Fruit fly (Drosophila melanogaster) whole organism, embryonic: ENCODE measurements around the gene CG1273.

Source experiments
- Ada2b ChIP-seq: fragments of 200-800 bp; sonication (Bioruptor generic); IDR thresholded peaks from 2 replicates; pipeline ENCODE4 v1.3.6; 2022; ENCODE audit warnings: missing biosample characterization, missing genetic modification characterization
- Adf1 ChIP-seq: fragments of 200-800 bp; sonication (Bioruptor generic); IDR thresholded peaks from 2 replicates; pipeline ENCODE4 v1.3.6; 2022; ENCODE audit warnings: missing biosample characterization, missing genetic modification characterization
- CG10654 ChIP-seq: fragments of 200-800 bp; sonication (Bioruptor generic); optimal IDR thresholded peaks from 2 replicates; lab custom pipeline; 2016; ENCODE audit warnings: missing biosample characterization, missing genetic modification characterization
- CG11247 ChIP-seq: fragments of 200-800 bp; sonication (Bioruptor generic); IDR thresholded peaks from 2 replicates; pipeline ENCODE4 v1.3.6; 2022; ENCODE audit warnings: missing biosample characterization, missing genetic modification characterization
- CG12219 ChIP-seq: fragments of 200-800 bp; sonication (Bioruptor generic); optimal IDR thresholded peaks from 3 replicates; lab custom pipeline; 2018; ENCODE audit warnings: missing biosample characterization, mild to moderate bottlenecking, missing genetic modification characterization
- CG14014 ChIP-seq: fragments of 200-800 bp; sonication (Bioruptor generic); IDR thresholded peaks from 2 replicates; pipeline ENCODE4 v1.3.6; 2022; ENCODE audit warnings: missing biosample characterization, missing genetic modification characterization
- CG14667 ChIP-seq: fragments of 200-800 bp; sonication (Bioruptor generic); IDR thresholded peaks from 2 replicates; pipeline ENCODE4 v1.3.6; 2022; ENCODE audit warnings: missing biosample characterization, missing genetic modification characterization
- CG15073 ChIP-seq: fragments of 200-800 bp; sonication (Bioruptor generic); optimal IDR thresholded peaks from 2 replicates; lab custom pipeline; 2016; ENCODE audit warnings: missing biosample characterization, missing genetic modification characterization
- CG16815 ChIP-seq: fragments of 200-800 bp; sonication (Bioruptor generic); optimal IDR thresholded peaks from 3 replicates; lab custom pipeline; 2017; ENCODE audit warnings: missing biosample characterization, mild to moderate bottlenecking, missing genetic modification characterization
- CG17186 ChIP-seq: fragments of 200-800 bp; sonication (Bioruptor generic); optimal IDR thresholded peaks from 3 replicates; lab custom pipeline; 2017; ENCODE audit warnings: missing biosample characterization, missing genetic modification reagents, missing genetic modification characterization
- CG17385 ChIP-seq: fragments of 200-800 bp; sonication (Bioruptor generic); optimal IDR thresholded peaks from 3 replicates; lab custom pipeline; 2018; ENCODE audit warnings: missing biosample characterization, mild to moderate bottlenecking, missing genetic modification characterization
- CG17912 ChIP-seq: fragments of 200-800 bp; sonication (Bioruptor generic); optimal IDR thresholded peaks from 2 replicates; lab custom pipeline; 2018; ENCODE audit warnings: missing biosample characterization, mild to moderate bottlenecking, missing genetic modification characterization
- CG18262 ChIP-seq: fragments of 200-800 bp; optimal IDR thresholded peaks from 3 replicates; lab custom pipeline; 2019; ENCODE audit warnings: missing biosample characterization, mild to moderate bottlenecking, missing genetic modification characterization, moderate library complexity
- CG1832 ChIP-seq: fragments of 200-800 bp; sonication (Bioruptor generic); optimal IDR thresholded peaks from 2 replicates; lab custom pipeline; 2017; ENCODE audit warnings: missing biosample characterization, mild to moderate bottlenecking, missing genetic modification characterization, inconsistent platforms
- CG2116 ChIP-seq: fragments of 200-800 bp; sonication (Bioruptor generic); optimal IDR thresholded peaks from 3 replicates; lab custom pipeline; 2018; ENCODE audit warnings: missing biosample characterization, mild to moderate bottlenecking, missing genetic modification characterization
- CG2678 ChIP-seq: fragments of 200-800 bp; sonication (Bioruptor generic); optimal IDR thresholded peaks from 3 replicates; lab custom pipeline; 2019; ENCODE audit warnings: missing biosample characterization, mild to moderate bottlenecking, missing genetic modification characterization, moderate library complexity
- CG2875 ChIP-seq: fragments of 200-800 bp; sonication (Bioruptor generic); optimal IDR thresholded peaks from 2 replicates; lab custom pipeline; 2017; ENCODE audit warnings: missing biosample characterization, mild to moderate bottlenecking, missing genetic modification characterization, missing genetic modification reagents
- CG30431 ChIP-seq: fragments of 200-800 bp; sonication (Bioruptor generic); optimal IDR thresholded peaks from 2 replicates; lab custom pipeline; 2017; ENCODE audit warnings: missing biosample characterization, missing genetic modification characterization
- CG31365 ChIP-seq: fragments of 200-800 bp; sonication (Bioruptor generic); optimal IDR thresholded peaks from 2 replicates; lab custom pipeline; 2018; ENCODE audit warnings: missing biosample characterization, mild to moderate bottlenecking, missing genetic modification characterization
- CG4328 ChIP-seq: fragments of 200-800 bp; sonication (Bioruptor generic); optimal IDR thresholded peaks from 3 replicates; lab custom pipeline; 2017; ENCODE audit warnings: missing biosample characterization, missing genetic modification reagents, missing genetic modification characterization
- CG4617 ChIP-seq: fragments of 200-800 bp; sonication (Bioruptor generic); optimal IDR thresholded peaks from 3 replicates; lab custom pipeline; 2016; ENCODE audit warnings: missing biosample characterization, missing genetic modification characterization, borderline replicate concordance
- CG6683 ChIP-seq: fragments of 200-800 bp; sonication (Bioruptor generic); optimal IDR thresholded peaks from 2 replicates; lab custom pipeline; 2017; ENCODE audit warnings: missing biosample characterization, mild to moderate bottlenecking, missing genetic modification characterization, missing genetic modification reagents
- CG6813 ChIP-seq: fragments of 200-800 bp; sonication (Bioruptor generic); optimal IDR thresholded peaks from 2 replicates; lab custom pipeline; 2017; ENCODE audit warnings: missing biosample characterization, missing genetic modification characterization, mild to moderate bottlenecking, moderate library complexity, missing genetic modification reagents
- CG7786 ChIP-seq: fragments of 200-800 bp; sonication (Bioruptor generic); optimal IDR thresholded peaks from 2 replicates; lab custom pipeline; 2016; ENCODE audit warnings: missing biosample characterization, missing genetic modification characterization
- CG7963 ChIP-seq: fragments of 200-800 bp; sonication (Bioruptor generic); IDR thresholded peaks from 3 replicates; pipeline ENCODE4 v1.3.6; 2022; ENCODE audit warnings: missing biosample characterization, missing genetic modification characterization; ENCODE audit not compliant: partially characterized antibody
- CG9609 ChIP-seq: fragments of 200-800 bp; sonication (Bioruptor generic); optimal IDR thresholded peaks from 3 replicates; lab custom pipeline; 2016; ENCODE audit warnings: missing biosample characterization, missing genetic modification characterization
- CG9817 ChIP-seq: fragments of 200-800 bp; sonication (Bioruptor generic); optimal IDR thresholded peaks from 2 replicates; lab custom pipeline; 2018; ENCODE audit warnings: missing biosample characterization, mild to moderate bottlenecking, missing genetic modification characterization, moderate library complexity
- Camta ChIP-seq: fragments of 200-800 bp; sonication (Bioruptor generic); optimal IDR thresholded peaks from 2 replicates; lab custom pipeline; 2016; ENCODE audit warnings: missing biosample characterization, missing genetic modification characterization
- Chrac-16 ChIP-seq: fragments of 200-800 bp; sonication (Bioruptor generic); optimal IDR thresholded peaks from 3 replicates; lab custom pipeline; 2016; ENCODE audit warnings: missing biosample characterization, missing genetic modification characterization
- Doc3 ChIP-seq: fragments of 200-800 bp; sonication (Bioruptor generic); IDR thresholded peaks from 3 replicates; pipeline ENCODE4 v1.3.6; 2022; ENCODE audit warnings: missing biosample characterization, missing genetic modification characterization; ENCODE audit not compliant: partially characterized antibody
- Dref ChIP-seq: fragments of 200-800 bp; sonication (Bioruptor generic); IDR thresholded peaks from 2 replicates; pipeline ENCODE4 v1.3.6; 2022; ENCODE audit warnings: missing biosample characterization, missing genetic modification characterization
- E2f1 ChIP-seq: fragments of 200-800 bp; sonication (Bioruptor generic); IDR thresholded peaks from 2 replicates; pipeline ENCODE4 v1.3.6; 2022; ENCODE audit warnings: missing biosample characterization, missing genetic modification characterization
- Ets65A ChIP-seq: fragments of 200-800 bp; sonication (Bioruptor generic); peaks from one replicate; lab custom pipeline; 2016; ENCODE audit warnings: missing biosample characterization, missing genetic modification characterization
- H15 ChIP-seq: fragments of 200-800 bp; sonication (Bioruptor generic); IDR thresholded peaks from 3 replicates; pipeline ENCODE4 v1.3.6; 2022; ENCODE audit warnings: missing biosample characterization, missing genetic modification characterization
- HmgD ChIP-seq: fragments of 200-800 bp; sonication (Bioruptor generic); optimal IDR thresholded peaks from 3 replicates; lab custom pipeline; 2016; ENCODE audit warnings: missing biosample characterization, missing genetic modification characterization
- Hr39 ChIP-seq: fragments of >200 bp; optimal IDR thresholded peaks from 2 replicates; lab custom pipeline; 2017
- Mes4 ChIP-seq: fragments of 200-800 bp; sonication (Bioruptor generic); optimal IDR thresholded peaks from 2 replicates; lab custom pipeline; 2016; ENCODE audit warnings: missing biosample characterization, missing genetic modification characterization
- NC2α ChIP-seq: fragments of 200-800 bp; sonication (Bioruptor generic); optimal IDR thresholded peaks from 2 replicates; lab custom pipeline; 2016; ENCODE audit warnings: missing biosample characterization, missing genetic modification characterization
- NC2β ChIP-seq: fragments of 200-800 bp; sonication (Bioruptor generic); optimal IDR thresholded peaks from 2 replicates; lab custom pipeline; 2016; ENCODE audit warnings: missing biosample characterization, missing genetic modification characterization
- Poxn ChIP-seq: fragments of 200-800 bp; sonication (Bioruptor generic); IDR thresholded peaks from 2 replicates; pipeline ENCODE4 v1.3.6; 2022; ENCODE audit warnings: missing biosample characterization, missing genetic modification characterization
- Spps ChIP-seq: fragments of 200-800 bp; sonication (Bioruptor generic); optimal IDR thresholded peaks from 2 replicates; lab custom pipeline; 2018; ENCODE audit warnings: missing biosample characterization, mild to moderate bottlenecking, missing genetic modification characterization
- Sry-β ChIP-seq: fragments of 200-800 bp; sonication (Bioruptor generic); optimal IDR thresholded peaks from 2 replicates; lab custom pipeline; 2018; ENCODE audit warnings: missing biosample characterization, mild to moderate bottlenecking, missing genetic modification characterization, moderate library complexity
- Sry-δ ChIP-seq: fragments of 200-800 bp; sonication (Bioruptor generic); optimal IDR thresholded peaks from 2 replicates; lab custom pipeline; 2016; ENCODE audit warnings: missing biosample characterization, missing genetic modification characterization
- TFAM ChIP-seq: fragments of 200-800 bp; sonication (Bioruptor generic); optimal IDR thresholded peaks from 2 replicates; lab custom pipeline; 2017; ENCODE audit warnings: missing biosample characterization, missing genetic modification characterization, inconsistent platforms
- YL-1 ChIP-seq: fragments of 200-800 bp; sonication (Bioruptor generic); optimal IDR thresholded peaks from 3 replicates; lab custom pipeline; 2017; ENCODE audit warnings: missing biosample characterization, mild to moderate bottlenecking, missing genetic modification characterization
- chm ChIP-seq: fragments of 200-800 bp; sonication (Bioruptor generic); IDR thresholded peaks from 2 replicates; pipeline ENCODE4 v1.3.6; 2022; ENCODE audit warnings: missing biosample characterization, missing genetic modification characterization
- cwo ChIP-seq: fragments of 200-800 bp; sonication (Bioruptor generic); optimal IDR thresholded peaks from 3 replicates; lab custom pipeline; 2017; ENCODE audit warnings: missing biosample characterization, missing genetic modification characterization, mild to moderate bottlenecking, moderate library complexity, missing genetic modification reagents
- dm ChIP-seq: fragments of 200-800 bp; sonication (Bioruptor generic); optimal IDR thresholded peaks from 3 replicates; lab custom pipeline; 2016; ENCODE audit warnings: missing biosample characterization, missing genetic modification characterization
- lab ChIP-seq: fragments of 200-800 bp; sonication (Bioruptor generic); optimal IDR thresholded peaks from 3 replicates; lab custom pipeline; 2017; ENCODE audit warnings: missing biosample characterization, missing genetic modification characterization, mild to moderate bottlenecking, moderate library complexity, missing genetic modification reagents
- pum ChIP-seq: fragments of 200-800 bp; sonication (Bioruptor generic); optimal IDR thresholded peaks from 2 replicates; lab custom pipeline; 2016; ENCODE audit warnings: missing biosample characterization, missing genetic modification characterization
- tx ChIP-seq: fragments of 200-800 bp; sonication (Bioruptor generic); optimal IDR thresholded peaks from 2 replicates; lab custom pipeline; 2016; ENCODE audit warnings: missing biosample characterization, missing genetic modification characterization
- unc-4 ChIP-seq: fragments of 200-800 bp; sonication (Bioruptor generic); IDR thresholded peaks from 2 replicates; pipeline ENCODE4 v1.3.6; 2022; ENCODE audit warnings: missing biosample characterization, missing genetic modification characterization; ENCODE audit not compliant: partially characterized antibody
- vfl ChIP-seq: fragments of 200-800 bp; sonication (Bioruptor generic); optimal IDR thresholded peaks from 2 replicates; lab custom pipeline; 2016; ENCODE audit warnings: missing biosample characterization, missing genetic modification characterization

The CG1273 gene

DNA sequence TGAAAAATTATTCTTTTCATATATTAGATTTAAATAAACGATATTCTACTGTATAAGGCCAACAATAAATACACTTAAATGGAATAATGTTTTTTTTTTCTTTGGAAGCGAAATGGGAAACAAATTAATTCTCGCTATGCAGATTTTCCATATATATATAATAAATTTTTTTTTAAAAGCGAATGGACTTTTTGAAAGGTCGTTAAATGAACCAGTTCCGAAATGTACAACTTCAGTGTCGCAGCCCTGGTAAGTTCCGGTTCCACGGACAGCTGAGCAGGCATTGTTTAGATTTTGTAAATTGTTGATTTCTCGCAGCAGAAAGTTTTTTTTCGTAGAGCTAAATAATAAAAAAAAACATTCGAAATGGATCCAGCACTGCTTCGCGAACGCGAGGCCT lies 23.3 kb downstream of the CG1273 start, which contains the start of gene TfIIEbeta (continued):
- TF ChIP-seq Camta (GFP tag; lab: Kevin White, UChicago): no peak
- TF ChIP-seq Adf1: no peak; the same call in 1 of the 2 replicates
- TF ChIP-seq CG11247: no peak
- no peak for TF ChIP-seq CG31365
- no peak for TF ChIP-seq CG7963
- no peak for TF ChIP-seq CG9609 (GFP tag; lab: Kevin White, UChicago)
- TF ChIP-seq CG2875: no peak
- TF ChIP-seq CG7786 (GFP tag; lab: Kevin White, UChicago): no peak
- no peak for TF ChIP-seq CG12219
- TF ChIP-seq Dref (GFP tag; lab: Robert Waterston, UW): no peak
- no peak for TF ChIP-seq Ets65A (GFP tag; lab: Kevin White, UChicago)
- no peak for TF ChIP-seq CG14014
- TF ChIP-seq H15 (GFP tag; lab: Robert Waterston, UW): no peak
- TF ChIP-seq Ada2b: no peak
- no peak for TF ChIP-seq vfl (GFP tag; lab: Kevin White, UChicago)
- TF ChIP-seq CG18262 (tag; lab: Kevin White, UChicago): peak; percentile 31
- TF ChIP-seq chm (GFP tag; lab: Robert Waterston, UW): no peak
- no peak for TF ChIP-seq Sry-δ
- no peak for TF ChIP-seq CG14667 (GFP tag; lab: Robert Waterston, UW)
- TF ChIP-seq Sry-β (GFP tag; lab: Kevin White, UChicago): peak; percentile 25
- no peak for TF ChIP-seq CG4328
- no peak for TF ChIP-seq dm
- TF ChIP-seq E2f1 (GFP tag; lab: Robert Waterston, UW): no peak
- no peak for TF ChIP-seq CG17912 (GFP tag; lab: Kevin White, UChicago)
- no peak for TF ChIP-seq Poxn (GFP tag; lab: Robert Waterston, UW)
- no peak for TF ChIP-seq unc-4 (GFP tag; lab: Robert Waterston, UW)
- TF ChIP-seq CG10654: peak; percentile 5
- peak; percentile 6 for TF ChIP-seq CG4617 (GFP tag; lab: Kevin White, UChicago)
- no peak for TF ChIP-seq CG6683 (GFP tag; lab: Kevin White, UChicago)
- TF ChIP-seq CG9817 (tag; lab: Kevin White, UChicago): no peak
- no peak for TF ChIP-seq NC2β (GFP tag; lab: Kevin White, UChicago)
- TF ChIP-seq NC2α (GFP tag; lab: Kevin White, UChicago): no peak
- no peak for TF ChIP-seq Mes4 (GFP tag; lab: Kevin White, UChicago)
- no peak for TF ChIP-seq CG6813 (GFP tag; lab: Kevin White, UChicago)
- peak; percentile 11 for TF ChIP-seq Spps (tag; lab: Kevin White, UChicago)
- TF ChIP-seq CG17186 (GFP tag; lab: Kevin White, UChicago): no peak
- TF ChIP-seq Chrac-16 (GFP tag; lab: Kevin White, UChicago): no peak
- TF ChIP-seq tx (GFP tag; lab: Kevin White, UChicago): no peak
- no peak for TF ChIP-seq TFAM (GFP tag; lab: Kevin White, UChicago)
- TF ChIP-seq CG16815: no peak
- no peak for TF ChIP-seq CG17385
- no peak for TF ChIP-seq Hr39
- TF ChIP-seq CG1832 (GFP tag; lab: Kevin White, UChicago): no peak
- TF ChIP-seq CG15073 (GFP tag; lab: Kevin White, UChicago): no peak
- TF ChIP-seq cwo (GFP tag; lab: Kevin White, UChicago): no peak
- TF ChIP-seq Doc3 (GFP tag; lab: Robert Waterston, UW): no peak
- TF ChIP-seq CG30431 (GFP tag; lab: Kevin White, UChicago): no peak
- TF ChIP-seq YL-1 (GFP tag; lab: Kevin White, UChicago): peak; percentile 61
- peak; percentile 16 for TF ChIP-seq CG2116 (GFP tag; lab: Kevin White, UChicago)
- TF ChIP-seq CG2678: no peak
- TF ChIP-seq HmgD (GFP tag; lab: Kevin White, UChicago): no peak
- no peak for TF ChIP-seq pum (GFP tag; lab: Kevin White, UChicago)
- no peak for TF ChIP-seq lab (GFP tag; lab: Kevin White, UChicago)
